Fruit fly (Drosophila melanogaster) whole organism, embryonic: ENCODE measurements around the gene CG32032.

ENCODE experiments used
- Awh ChIP-seq: fragments of 200-800 bp; sonication (Bioruptor generic); IDR thresholded peaks from 2 replicates; pipeline ENCODE4, ENCODE4 v1.3.6; 2022; ENCODE audit warnings: missing biosample characterization, missing genetic modification characterization
- CG10366 ChIP-seq: fragments of 200-800 bp; sonication (Bioruptor generic); IDR thresholded peaks from 2 replicates; pipeline ENCODE4 v1.3.6; 2022; ENCODE audit warnings: missing biosample characterization, missing genetic modification characterization
- CG11093 ChIP-seq: fragments of 200-800 bp; sonication (Bioruptor generic); IDR thresholded peaks from 3 replicates; pipeline ENCODE4 v1.3.6; 2022; ENCODE audit warnings: missing biosample characterization, missing genetic modification characterization
- CG12659 ChIP-seq: fragments of 200-800 bp; sonication (Bioruptor generic); optimal IDR thresholded peaks from 3 replicates; lab custom pipeline; 2017; ENCODE audit warnings: mild to moderate bottlenecking, missing biosample characterization, missing genetic modification reagents, missing genetic modification characterization
- CG13424 ChIP-seq: fragments of 200-800 bp; sonication (Bioruptor generic); optimal IDR thresholded peaks from 2 replicates; lab custom pipeline; 2019; ENCODE audit warnings: missing biosample characterization, mild to moderate bottlenecking, missing genetic modification characterization, moderate library complexity
- CG15269 ChIP-seq: fragments of 200-800 bp; sonication (Bioruptor generic); optimal IDR thresholded peaks from 2 replicates; lab custom pipeline; 2018; ENCODE audit warnings: missing biosample characterization, mild to moderate bottlenecking, missing genetic modification characterization, moderate library complexity
- CG2678 ChIP-seq: fragments of 200-800 bp; sonication (Bioruptor generic); optimal IDR thresholded peaks from 3 replicates; lab custom pipeline; 2019; ENCODE audit warnings: missing biosample characterization, mild to moderate bottlenecking, missing genetic modification characterization, moderate library complexity
- CG2712 ChIP-seq: fragments of 200-800 bp; optimal IDR thresholded peaks from 3 replicates; lab custom pipeline; 2019; ENCODE audit warnings: missing biosample characterization, mild to moderate bottlenecking, missing genetic modification characterization, moderate library complexity
- CG30403 ChIP-seq: fragments of 200-800 bp; sonication (Bioruptor generic); optimal IDR thresholded peaks from 3 replicates; lab custom pipeline; 2016; ENCODE audit warnings: missing biosample characterization, missing genetic modification characterization
- CG32532 ChIP-seq: fragments of 200-800 bp; sonication (Bioruptor generic); IDR thresholded peaks from 2 replicates; pipeline ENCODE4 v1.3.6; 2022; ENCODE audit warnings: missing biosample characterization, missing genetic modification characterization
- CG32767 ChIP-seq: fragments of 200-800 bp; sonication (Bioruptor generic); IDR thresholded peaks from 2 replicates; pipeline ENCODE4 v1.3.6; 2022; ENCODE audit warnings: missing biosample characterization, missing genetic modification characterization
- CG3995 ChIP-seq: fragments of 200-800 bp; sonication (Bioruptor generic); optimal IDR thresholded peaks from 3 replicates; lab custom pipeline; 2016; ENCODE audit warnings: missing biosample characterization, missing genetic modification characterization
- CG4730 ChIP-seq: fragments of 200-800 bp; sonication (Bioruptor generic); IDR thresholded peaks from 2 replicates; pipeline ENCODE4 v1.3.6; 2022; ENCODE audit warnings: missing biosample characterization, missing genetic modification characterization
- CG8765 ChIP-seq: fragments of 200-800 bp; sonication (Bioruptor generic); IDR thresholded peaks from 2 replicates; pipeline ENCODE4 v1.3.6; 2022; ENCODE audit warnings: missing biosample characterization, missing genetic modification characterization
- Dad ChIP-seq: fragments of 200-800 bp; sonication (Bioruptor generic); optimal IDR thresholded peaks from 3 replicates; lab custom pipeline; 2016; ENCODE audit warnings: missing biosample characterization, missing genetic modification characterization
- Dfd ChIP-seq, 2 experiments: fragments of >200 bp; optimal IDR thresholded peaks; 2 replicates each; lab custom pipeline; 2017; ENCODE audit warnings: missing biosample characterization in 2 of 2, missing genetic modification characterization in 2 of 2
- Dip2 ChIP-seq: fragments of 200-800 bp; sonication (Bioruptor generic); IDR thresholded peaks from 2 replicates; pipeline ENCODE4 v1.3.6; 2022; ENCODE audit warnings: missing biosample characterization, missing genetic modification characterization
- Drgx ChIP-seq: fragments of 200-800 bp; sonication (Bioruptor generic); IDR thresholded peaks from 2 replicates; pipeline ENCODE4 v1.3.6; 2022; ENCODE audit warnings: missing biosample characterization, missing genetic modification characterization
- E2f2 ChIP-seq: fragments of 200-800 bp; sonication (Bioruptor generic); IDR thresholded peaks from 2 replicates; pipeline ENCODE4 v1.3.6; 2022; ENCODE audit warnings: missing biosample characterization, missing genetic modification characterization
- GATAe ChIP-seq: fragments of 200-800 bp; sonication (Bioruptor generic); conservative IDR thresholded peaks from 2 replicates; pipeline ENCODE4 v1.3.6; 2022; ENCODE audit warnings: missing biosample characterization, missing genetic modification characterization
- Hand ChIP-seq: fragments of 200-800 bp; sonication (Bioruptor generic); optimal IDR thresholded peaks from 2 replicates; lab custom pipeline; 2017; ENCODE audit warnings: mild to moderate bottlenecking, missing biosample characterization, missing genetic modification reagents, missing genetic modification characterization
- Lpt ChIP-seq: fragments of >200 bp; optimal IDR thresholded peaks from 2 replicates; lab custom pipeline; 2018; ENCODE audit warnings: missing biosample characterization, missing genetic modification characterization
- Nf-YA ChIP-seq: fragments of 200-800 bp; sonication (Bioruptor generic); IDR thresholded peaks from 2 replicates; pipeline ENCODE4 v1.3.6; 2022; ENCODE audit warnings: missing biosample characterization, missing genetic modification characterization
- Oaz ChIP-seq: fragments of 200-800 bp; sonication (Bioruptor generic); IDR thresholded peaks from 2 replicates; pipeline ENCODE4 v1.3.6; 2022; ENCODE audit warnings: missing biosample characterization, missing genetic modification characterization
- Opbp ChIP-seq: fragments of 200-800 bp; sonication (Bioruptor generic); IDR thresholded peaks from 3 replicates; pipeline ENCODE4 v1.3.6; 2022; ENCODE audit warnings: missing biosample characterization, missing genetic modification characterization; ENCODE audit not compliant: partially characterized antibody
- Scr ChIP-seq: fragments of 200-800 bp; sonication (Bioruptor generic); IDR thresholded peaks from 2 replicates; pipeline ENCODE4 v1.3.6; 2022; ENCODE audit warnings: missing biosample characterization, missing genetic modification characterization; ENCODE audit not compliant: partially characterized antibody
- Six4 ChIP-seq: fragments of 200-800 bp; sonication (Bioruptor generic); optimal IDR thresholded peaks from 2 replicates; lab custom pipeline; 2016; ENCODE audit warnings: missing biosample characterization, missing genetic modification characterization
- Trl ChIP-seq, 3 experiments: fragments of >200 bp in 2 of 3; fragments of 200-800 bp in 1 of 3; sonication (Bioruptor generic) in 1 of 3; optimal IDR thresholded peaks; 2 replicates in 1 of 3; 3 replicates in 2 of 3; lab custom pipeline; 2016 to 2017; ENCODE audit warnings: missing biosample characterization in 1 of 3, missing genetic modification characterization in 1 of 3
- aop ChIP-seq: fragments of 200-800 bp; sonication (Bioruptor generic); IDR thresholded peaks from 2 replicates; pipeline ENCODE4 v1.3.6; 2022; ENCODE audit warnings: missing biosample characterization, missing genetic modification characterization
- ci ChIP-seq: fragments of 200-800 bp; sonication (Bioruptor generic); IDR thresholded peaks from 3 replicates; pipeline ENCODE4 v1.3.6; 2022; ENCODE audit warnings: missing biosample characterization, missing genetic modification characterization
- emc ChIP-seq: fragments of 200-800 bp; sonication (Bioruptor generic); optimal IDR thresholded peaks from 2 replicates; lab custom pipeline; 2016; ENCODE audit warnings: missing biosample characterization, missing genetic modification characterization
- en ChIP-seq: fragments of 200-800 bp; sonication (Bioruptor generic); optimal IDR thresholded peaks from 2 replicates; lab custom pipeline; 2016; ENCODE audit warnings: missing biosample characterization, missing genetic modification characterization
- ewg ChIP-seq: fragments of 200-800 bp; sonication (Bioruptor generic); optimal IDR thresholded peaks from 3 replicates; lab custom pipeline; 2017; ENCODE audit warnings: mild to moderate bottlenecking, missing biosample characterization, missing genetic modification reagents, missing genetic modification characterization
- gce ChIP-seq: fragments of 200-800 bp; sonication (Bioruptor generic); IDR thresholded peaks from 3 replicates; pipeline ENCODE4 v1.3.6; 2022; ENCODE audit warnings: missing biosample characterization, missing genetic modification characterization
- gsb ChIP-seq: fragments of 200-800 bp; sonication (Bioruptor generic); IDR thresholded peaks from 2 replicates; pipeline ENCODE4 v1.3.6; 2022; ENCODE audit warnings: missing biosample characterization, missing genetic modification characterization
- gsb-n ChIP-seq: fragments of 200-800 bp; sonication (Bioruptor generic); optimal IDR thresholded peaks from 3 replicates; lab custom pipeline; 2018; ENCODE audit warnings: missing biosample characterization, mild to moderate bottlenecking, missing genetic modification characterization
- kay ChIP-seq: fragments of 200-800 bp; sonication (Bioruptor generic); optimal IDR thresholded peaks from 2 replicates; lab custom pipeline; 2016; ENCODE audit warnings: missing biosample characterization, missing genetic modification characterization
- mam ChIP-seq: fragments of 200-800 bp; sonication (Bioruptor generic); optimal IDR thresholded peaks from 3 replicates; lab custom pipeline; 2016; ENCODE audit warnings: missing biosample characterization, missing genetic modification characterization
- nmo ChIP-seq: fragments of 200-800 bp; sonication (Bioruptor generic); optimal IDR thresholded peaks from 2 replicates; lab custom pipeline; 2018; ENCODE audit warnings: missing biosample characterization, mild to moderate bottlenecking, missing genetic modification characterization, moderate library complexity
- peb ChIP-seq: fragments of 200-800 bp; sonication (Bioruptor generic); IDR thresholded peaks from 2 replicates; pipeline ENCODE4 v1.3.6; 2022; ENCODE audit warnings: missing biosample characterization, missing genetic modification characterization
- pfk ChIP-seq: fragments of 200-800 bp; sonication (Bioruptor generic); optimal IDR thresholded peaks from 2 replicates; lab custom pipeline; 2018; ENCODE audit warnings: missing biosample characterization, mild to moderate bottlenecking, missing genetic modification characterization, moderate library complexity
- repo ChIP-seq: fragments of 200-800 bp; sonication (Bioruptor generic); optimal IDR thresholded peaks from 2 replicates; lab custom pipeline; 2016; ENCODE audit warnings: missing biosample characterization, missing genetic modification characterization
- sima ChIP-seq: fragments of 200-800 bp; sonication (Bioruptor generic); optimal IDR thresholded peaks from 2 replicates; lab custom pipeline; 2016; ENCODE audit warnings: missing biosample characterization, missing genetic modification characterization
- sr ChIP-seq: fragments of 200-800 bp; sonication (Bioruptor generic); IDR thresholded peaks from 3 replicates; pipeline ENCODE4 v1.3.6; 2022; ENCODE audit warnings: missing biosample characterization, missing genetic modification characterization
- tio ChIP-seq: fragments of 200-800 bp; sonication (Bioruptor generic); optimal IDR thresholded peaks from 2 replicates; lab custom pipeline; 2017; ENCODE audit warnings: missing biosample characterization, missing genetic modification characterization, inconsistent platforms
- tll ChIP-seq, 2 experiments: fragments of 200-800 bp in 1 of 2; fragments of >200 bp in 1 of 2; sonication (Bioruptor generic) in 1 of 2; optimal IDR thresholded peaks; 2 replicates each; lab custom pipeline; 2017 to 2019; ENCODE audit warnings: missing biosample characterization in 2 of 2, missing genetic modification characterization in 2 of 2, mild to moderate bottlenecking in 1 of 2, moderate library complexity in 1 of 2

Gene CG32032

dm6 chr3L:9126021-9126811 lies 33.4 kb downstream of the CG32032 start (continued):
- peak; percentile 36 for TF ChIP-seq CG30403 (GFP tag; lab: Kevin White, UChicago)
- peak; percentile 23; the same call in 1 of the 2 replicates for TF ChIP-seq GATAe (GFP tag; lab: Robert Waterston, UW)
- no peak for TF ChIP-seq en (GFP tag; lab: Kevin White, UChicago)
- no peak for TF ChIP-seq CG12659 (GFP tag; lab: Kevin White, UChicago)
- TF ChIP-seq Drgx (GFP tag; lab: Robert Waterston, UW) = no peak
- no peak for TF ChIP-seq Dfd (GFP tag; optimal IDR thresholded peaks at IDR 0.05; lab: Kevin White, UChicago)

- no peak for TF ChIP-seq gsb (GFP tag; lab: Robert Waterston, UW)
- TF ChIP-seq Trl (optimal IDR thresholded peaks at IDR 0.05; lab: Kevin White, UChicago) = peak; percentile 78 to 81
- no peak for TF ChIP-seq Trl (GFP tag; optimal IDR thresholded peaks at IDR 0.05; lab: Kevin White, UChicago)
- peak; percentile 44 for TF ChIP-seq kay (GFP tag; lab: Kevin White, UChicago)
- TF ChIP-seq ewg (GFP tag; lab: Kevin White, UChicago) = no peak
- no peak for TF ChIP-seq E2f2
- TF ChIP-seq CG2712 (tag; lab: Kevin White, UChicago) = peak; percentile 60
- 0 out of 2 replicates have a peak, but pooled peaks have one; percentile 6 for TF ChIP-seq Oaz (GFP tag; lab: Robert Waterston, UW)
- peak; percentile 59 for TF ChIP-seq CG12659 (GFP tag; lab: Kevin White, UChicago)
- peak; percentile 67 for TF ChIP-seq mam (GFP tag; lab: Kevin White, UChicago)
- TF ChIP-seq gsb-n = no peak
- TF ChIP-seq nmo (GFP tag; lab: Kevin White, UChicago) = peak; percentile 27
- TF ChIP-seq CG32767 (GFP tag; lab: Robert Waterston, UW) = no peak
- TF ChIP-seq CG11093 (GFP tag; lab: Robert Waterston, UW) = no peak
- TF ChIP-seq Opbp (GFP tag; lab: Robert Waterston, UW) = no peak
- TF ChIP-seq ci = no peak
- TF ChIP-seq gce (GFP tag; lab: Robert Waterston, UW) = no peak
- TF ChIP-seq Awh (GFP tag; lab: Robert Waterston, UW) = no peak
- TF ChIP-seq tll (GFP tag; optimal IDR thresholded peaks at IDR 0.05; lab: Kevin White, UChicago) = no peak
- TF ChIP-seq Nf-YA (GFP tag; lab: Robert Waterston, UW) = 0 out of 2 replicates have a peak, but pooled peaks have one; percentile 19
- no peak for TF ChIP-seq repo (GFP tag; lab: Kevin White, UChicago)
- TF ChIP-seq Hand = peak; percentile 68
- peak; percentile 99 for TF ChIP-seq sr
- TF ChIP-seq CG15269 (tag; lab: Kevin White, UChicago) = peak; percentile 65
- no peak for TF ChIP-seq emc
- TF ChIP-seq CG3995 = no peak
- TF ChIP-seq tio (GFP tag; lab: Kevin White, UChicago) = no peak
- no peak for TF ChIP-seq CG8765 (GFP tag; lab: Robert Waterston, UW)
- TF ChIP-seq Scr (GFP tag; lab: Robert Waterston, UW) = no peak
- TF ChIP-seq CG32532 (GFP tag; lab: Robert Waterston, UW) = 0 out of 2 replicates have a peak, but pooled peaks have one; percentile 28
- TF ChIP-seq pfk (GFP tag; lab: Kevin White, UChicago) = no peak
- TF ChIP-seq aop = no peak
- peak; percentile 68 for TF ChIP-seq CG13424 (tag; lab: Kevin White, UChicago)
- peak; percentile 77 for TF ChIP-seq CG2678 (tag; lab: Kevin White, UChicago)
- TF ChIP-seq Lpt (GFP tag; lab: Kevin White, UChicago) = no peak
- no peak for TF ChIP-seq Dad (GFP tag; lab: Kevin White, UChicago)
- no peak for TF ChIP-seq CG4730 (GFP tag; lab: Robert Waterston, UW)
- no peak for TF ChIP-seq peb (GFP tag; lab: Robert Waterston, UW)
- no peak for TF ChIP-seq Six4 (GFP tag; lab: Kevin White, UChicago)
- TF ChIP-seq Dip2 = no peak
- no peak for TF ChIP-seq sima
- no peak for TF ChIP-seq CG10366 (GFP tag; lab: Robert Waterston, UW)
Measured at dm6 chr3L:9126888-9127689, 34.2 kb downstream of the CG32032 start.
